Fruit fly (Drosophila melanogaster): ENCODE data around the gene Cf2.

Gene Cf2

dm6 chr2L:4883023-4883392, at the start of gene Cf2, which contains the start of gene CG3008:
Cf2 (minus strand) TSS chr2L:4883107.
CG3008 (plus strand) TSS chr2L:4883298.
- no peak for TF ChIP-seq noc (tag; optimal IDR thresholded peaks at IDR 0.05)

- TF ChIP-seq noc (tag; optimal IDR thresholded peaks at IDR 0.05): no peak
Observed at dm6 chr2L:4932284-4932683, 49.4 kb upstream of the Cf2 start, which contains the start of gene hoe1. hoe1 (minus strand) TSS chr2L:4932384.

dm6 chr2L:4930541-4930940, 47.6 kb upstream of the Cf2 start:
- no peak for TF ChIP-seq noc (tag; optimal IDR thresholded peaks at IDR 0.05)

dm6 chr2L:4928340-4928739, 45.4 kb upstream of the Cf2 start:
- no peak for TF ChIP-seq noc (tag; optimal IDR thresholded peaks at IDR 0.05)

- no peak for TF ChIP-seq noc (tag; optimal IDR thresholded peaks at IDR 0.05)
Observed at dm6 chr2L:4916738-4917137, 33.8 kb upstream of the Cf2 start.

dm6 chr2L:4915715-4916153, 32.8 kb upstream of the Cf2 start:
- no peak for TF ChIP-seq noc (tag; optimal IDR thresholded peaks at IDR 0.05)

dm6 chr2L:4907986-4908385, 25.1 kb upstream of the Cf2 start:
- no peak for TF ChIP-seq noc (tag; optimal IDR thresholded peaks at IDR 0.05)

dm6 chr2L:4906546-4907250, 23.8 kb upstream of the Cf2 start, which contains the start of gene snsl:
snsl (minus strand) TSS chr2L:4906762.
- TF ChIP-seq noc (tag; optimal IDR thresholded peaks at IDR 0.05): no peak

- no peak for TF ChIP-seq noc (tag; optimal IDR thresholded peaks at IDR 0.05)
Observed at dm6 chr2L:4905365-4906280, 22.7 kb upstream of the Cf2 start.

- TF ChIP-seq noc (tag; optimal IDR thresholded peaks at IDR 0.05): no peak
Observed at dm6 chr2L:4903838-4904237, 20.9 kb upstream of the Cf2 start.

dm6 chr2L:4899599-4900559, 17.0 kb upstream of the Cf2 start:
- peak; percentile 71 for TF ChIP-seq noc (tag; optimal IDR thresholded peaks at IDR 0.05)

dm6 chr2L:4898165-4898564, 15.3 kb upstream of the Cf2 start:
- TF ChIP-seq noc (tag; optimal IDR thresholded peaks at IDR 0.05): no peak

dm6 chr2L:4896484-4897205, 13.7 kb upstream of the Cf2 start:
- peak; percentile 68 for TF ChIP-seq noc (tag; optimal IDR thresholded peaks at IDR 0.05)

dm6 chr2L:4895902-4896301, 13.0 kb upstream of the Cf2 start:
- TF ChIP-seq noc (tag; optimal IDR thresholded peaks at IDR 0.05): no peak

dm6 chr2L:4893612-4894011, 10.7 kb upstream of the Cf2 start:
- TF ChIP-seq noc (tag; optimal IDR thresholded peaks at IDR 0.05): no peak
